Worm (Caenorhabditis elegans) whole organism, L1 larva: Measurements from ENCODE around the gene dpy-26.

ENCODE experiments used
- C16A3.4 ChIP-seq: fragments of 150-350 bp; optimal IDR thresholded peaks from 2 replicates; lab custom pipeline; 2014; ENCODE audit warnings: missing biosample characterization, missing genetic modification characterization
- C34B4.2 ChIP-seq: sonication (generic microtip); optimal IDR thresholded peaks from 2 replicates; lab custom pipeline; 2017; ENCODE audit warnings: mild to moderate bottlenecking, missing genetic modification characterization, missing compliant biosample characterization
- F16B12.6 ChIP-seq: fragments of 150-350 bp; optimal IDR thresholded peaks from 2 replicates; lab custom pipeline; 2014; ENCODE audit warnings: missing biosample characterization, missing genetic modification characterization
- Y116A8C.19 ChIP-seq: sonication (generic microtip); optimal IDR thresholded peaks from 2 replicates; lab custom pipeline; 2016; ENCODE audit warnings: missing compliant biosample characterization, missing genetic modification characterization, borderline replicate concordance
- aly-2 ChIP-seq: fragments of 150-350 bp; optimal IDR thresholded peaks from 2 replicates; lab custom pipeline; 2014; ENCODE audit warnings: missing biosample characterization, missing genetic modification characterization
- ama-1 ChIP-seq: fragments of 150-350 bp; optimal IDR thresholded peaks from 2 replicates; lab custom pipeline; 2014
- blmp-1 ChIP-seq: fragments of 150-350 bp; optimal IDR thresholded peaks from 2 replicates; lab custom pipeline; 2014; ENCODE audit warnings: missing biosample characterization, missing genetic modification characterization
- ceh-90 ChIP-seq: sonication (generic microtip); optimal IDR thresholded peaks from 2 replicates; lab custom pipeline; 2016; ENCODE audit warnings: missing genetic modification characterization, missing compliant biosample characterization
- ces-1 ChIP-seq: fragments of 150-350 bp; optimal IDR thresholded peaks from 2 replicates; lab custom pipeline; 2014; ENCODE audit warnings: missing biosample characterization, missing genetic modification reagents, missing genetic modification characterization
- dpl-1 ChIP-seq, 3 experiments: fragments of 150-350 bp in 2 of 3; sonication (generic microtip) in 1 of 3; optimal IDR thresholded peaks; 2 replicates each; lab custom pipeline; 2014 to 2017; ENCODE audit warnings: missing biosample characterization in 3 of 3, missing genetic modification characterization in 3 of 3, missing genetic modification reagents in 3 of 3
- dsc-1 ChIP-seq: sonication (generic microtip); optimal IDR thresholded peaks from 2 replicates; lab custom pipeline; 2016; ENCODE audit warnings: mild to moderate bottlenecking, missing genetic modification characterization, missing compliant biosample characterization
- efl-3 ChIP-seq: fragments of 200-800 bp; sonication (Bioruptor generic); optimal IDR thresholded peaks from 2 replicates; lab custom pipeline; 2018; ENCODE audit warnings: mild to moderate bottlenecking, missing genetic modification characterization, missing compliant biosample characterization
- egl-13 ChIP-seq: sonication (generic microtip); optimal IDR thresholded peaks from 2 replicates; lab custom pipeline; 2016; ENCODE audit warnings: missing genotype, missing genetic modification reagents, missing genetic modification characterization, missing compliant biosample characterization
- egl-27 ChIP-seq, 2 experiments: fragments of 150-350 bp in 1 of 2; sonication (generic microtip); optimal IDR thresholded peaks; 3 replicates each; lab custom pipeline; 2017 to 2018; ENCODE audit warnings: missing biosample characterization in 2 of 2, missing genetic modification characterization in 2 of 2, missing genetic modification reagents in 2 of 2
- elt-2 ChIP-seq: sonication (generic microtip); optimal IDR thresholded peaks from 2 replicates; lab custom pipeline; 2016; ENCODE audit warnings: missing genetic modification characterization, mild to moderate bottlenecking, inconsistent platforms, missing compliant biosample characterization, missing genetic modification reagents
- elt-3 ChIP-seq, 6 experiments: fragments of 150-350 bp in 1 of 6; sonication (generic microtip); optimal IDR thresholded peaks; 2 replicates each; lab custom pipeline; 2017 to 2018; ENCODE audit warnings: missing biosample characterization in 6 of 6, missing genetic modification characterization in 6 of 6, inconsistent platforms in 1 of 6
- fkh-10 ChIP-seq: sonication (generic microtip); optimal IDR thresholded peaks from 2 replicates; lab custom pipeline; 2017; ENCODE audit warnings: missing biosample characterization, missing genetic modification reagents, missing genetic modification characterization
- fkh-4 ChIP-seq: sonication (generic microtip); optimal IDR thresholded peaks from 2 replicates; lab custom pipeline; 2016; ENCODE audit warnings: missing compliant biosample characterization, missing genetic modification characterization, borderline replicate concordance
- fos-1 ChIP-seq: fragments of 150-350 bp; optimal IDR thresholded peaks from 2 replicates; lab custom pipeline; 2014; ENCODE audit warnings: missing biosample characterization, missing genetic modification characterization
- grh-1 ChIP-seq: fragments of 200-800 bp; sonication (Bioruptor generic); IDR thresholded peaks from 2 replicates; pipeline ENCODE4 v1.3.6; 2022; ENCODE audit warnings: missing genetic modification reagents, missing genetic modification characterization, missing compliant biosample characterization
- hlh-4 ChIP-seq: sonication (generic microtip); optimal IDR thresholded peaks from 2 replicates; lab custom pipeline; 2016; ENCODE audit warnings: mild to moderate bottlenecking, missing genetic modification characterization, missing compliant biosample characterization
- hpl-2 ChIP-seq: fragments of 150-350 bp; optimal IDR thresholded peaks from 2 replicates; lab custom pipeline; 2014; ENCODE audit warnings: missing biosample characterization, missing genetic modification reagents, missing genetic modification characterization
- isw-1 ChIP-seq: fragments of 200-800 bp; sonication (Bioruptor generic); IDR thresholded peaks from 2 replicates; pipeline ENCODE4 v1.3.6; 2022; ENCODE audit warnings: missing genetic modification characterization, missing compliant biosample characterization
- lin-15B ChIP-seq: fragments of 150-350 bp; sonication (generic microtip); optimal IDR thresholded peaks from 3 replicates; lab custom pipeline; 2014; ENCODE audit warnings: missing biosample characterization, missing genetic modification characterization
- lin-35 ChIP-seq, 2 experiments: fragments of 150-350 bp; optimal IDR thresholded peaks; 2 replicates each; lab custom pipeline; 2014; ENCODE audit warnings: missing biosample characterization in 2 of 2, missing genetic modification characterization in 2 of 2, missing genetic modification reagents in 2 of 2
- lir-3 ChIP-seq: sonication (generic microtip); optimal IDR thresholded peaks from 2 replicates; lab custom pipeline; 2016; ENCODE audit warnings: mild to moderate bottlenecking, missing genetic modification characterization, moderate library complexity, missing compliant biosample characterization; ENCODE audit not compliant: poor library complexity
- lsy-2 ChIP-seq, 2 experiments: fragments of 150-350 bp; optimal IDR thresholded peaks; 2 replicates each; lab custom pipeline; 2014; ENCODE audit warnings: missing biosample characterization in 2 of 2, missing genetic modification characterization in 2 of 2
- mdl-1 ChIP-seq, 2 experiments: fragments of 150-350 bp; optimal IDR thresholded peaks; 2 replicates each; lab custom pipeline; 2014 to 2017; ENCODE audit warnings: missing biosample characterization in 2 of 2, missing genetic modification characterization in 2 of 2, inconsistent platforms in 1 of 2
- mef-2 ChIP-seq: fragments of 150-350 bp; optimal IDR thresholded peaks from 2 replicates; lab custom pipeline; 2014; ENCODE audit warnings: missing biosample characterization, missing genetic modification characterization
- mep-1 ChIP-seq: fragments of 150-350 bp; optimal IDR thresholded peaks from 2 replicates; lab custom pipeline; 2014; ENCODE audit warnings: missing biosample characterization, missing genetic modification characterization
- nhr-19 ChIP-seq: fragments of 200-800 bp; sonication (Bioruptor generic); conservative IDR thresholded peaks from 2 replicates; pipeline ENCODE4 v1.3.6; 2022; ENCODE audit warnings: missing genetic modification characterization, missing compliant biosample characterization
- nhr-47 ChIP-seq: sonication (generic microtip); optimal IDR thresholded peaks from 2 replicates; lab custom pipeline; 2016; ENCODE audit warnings: mild to moderate bottlenecking, missing genetic modification characterization, moderate library complexity, missing compliant biosample characterization
- nhr-71 ChIP-seq: sonication (generic microtip); optimal IDR thresholded peaks from 2 replicates; lab custom pipeline; 2016; ENCODE audit warnings: mild to moderate bottlenecking, missing genetic modification characterization, moderate library complexity, missing compliant biosample characterization
- nhr-77 ChIP-seq: fragments of 150-350 bp; optimal IDR thresholded peaks from 2 replicates; lab custom pipeline; 2014; ENCODE audit warnings: missing biosample characterization, missing genetic modification characterization
- nhr-85 ChIP-seq: sonication (generic microtip); peaks from one replicate; lab custom pipeline; 2016; ENCODE audit warnings: missing genetic modification characterization, inconsistent platforms, missing compliant biosample characterization
- nhr-90 ChIP-seq: sonication (generic microtip); optimal IDR thresholded peaks from 2 replicates; lab custom pipeline; 2016; ENCODE audit warnings: mild to moderate bottlenecking, missing genetic modification characterization, missing compliant biosample characterization; ENCODE audit not compliant: poor library complexity
- pag-3 ChIP-seq: sonication (generic microtip); optimal IDR thresholded peaks from 2 replicates; lab custom pipeline; 2017; ENCODE audit warnings: missing genetic modification characterization, mild to moderate bottlenecking, missing compliant biosample characterization, antibody characterized with exemption, borderline replicate concordance; ENCODE audit not compliant: insufficient read depth
- pax-3 ChIP-seq: fragments of 200-800 bp; sonication (Bioruptor generic); optimal IDR thresholded peaks from 2 replicates; lab custom pipeline; 2018; ENCODE audit warnings: mild to moderate bottlenecking, missing genetic modification characterization, moderate library complexity, missing compliant biosample characterization
- pqm-1 ChIP-seq: sonication (generic microtip); optimal IDR thresholded peaks from 3 replicates; lab custom pipeline; 2017; ENCODE audit warnings: missing biosample characterization, missing genetic modification characterization
- rnt-1 ChIP-seq: sonication (generic microtip); optimal IDR thresholded peaks from 2 replicates; lab custom pipeline; 2016; ENCODE audit warnings: mild to moderate bottlenecking, missing genetic modification characterization, moderate library complexity, missing compliant biosample characterization
- snpc-4 ChIP-seq: fragments of 150-350 bp; optimal IDR thresholded peaks from 2 replicates; lab custom pipeline; 2014; ENCODE audit warnings: missing biosample characterization, missing genetic modification characterization
- sox-4 ChIP-seq: sonication (generic microtip); optimal IDR thresholded peaks from 2 replicates; lab custom pipeline; 2016; ENCODE audit warnings: missing genetic modification characterization, missing compliant biosample characterization
- sptf-1 ChIP-seq: fragments of 150-350 bp; optimal IDR thresholded peaks from 2 replicates; lab custom pipeline; 2014; ENCODE audit warnings: missing biosample characterization, missing genetic modification characterization
- swsn-7 ChIP-seq: sonication (generic microtip); optimal IDR thresholded peaks from 2 replicates; lab custom pipeline; 2016; ENCODE audit warnings: missing genetic modification characterization, missing compliant biosample characterization
- tbx-2 ChIP-seq: sonication (generic microtip); optimal IDR thresholded peaks from 2 replicates; lab custom pipeline; 2016; ENCODE audit warnings: missing genetic modification characterization, missing compliant biosample characterization
- tlp-1 ChIP-seq: fragments of 150-350 bp; optimal IDR thresholded peaks from 2 replicates; lab custom pipeline; 2014; ENCODE audit warnings: missing biosample characterization, missing genetic modification characterization
- unc-62 ChIP-seq: fragments of 150-350 bp; optimal IDR thresholded peaks from 2 replicates; lab custom pipeline; 2014; ENCODE audit warnings: missing biosample characterization, missing genetic modification reagents, missing genetic modification characterization
- unc-86 ChIP-seq: sonication (generic microtip); optimal IDR thresholded peaks from 2 replicates; lab custom pipeline; 2016; ENCODE audit warnings: missing genetic modification characterization, missing compliant biosample characterization
- unc-98 ChIP-seq: fragments of 200-800 bp; sonication (Bioruptor generic); IDR thresholded peaks from 2 replicates; pipeline ENCODE4 v1.3.6; 2022; ENCODE audit warnings: missing genetic modification characterization, missing compliant biosample characterization
- vab-15 ChIP-seq: sonication (generic microtip); optimal IDR thresholded peaks from 2 replicates; lab custom pipeline; 2017; ENCODE audit warnings: missing genotype, mild to moderate bottlenecking, missing genetic modification characterization, missing compliant biosample characterization
- xbp-1 ChIP-seq: sonication (generic microtip); optimal IDR thresholded peaks from 2 replicates; lab custom pipeline; 2016; ENCODE audit warnings: missing genetic modification characterization, missing compliant biosample characterization
- ztf-11 ChIP-seq, 2 experiments: sonication (generic microtip); optimal IDR thresholded peaks; 2 replicates each; lab custom pipeline; 2016 to 2017; ENCODE audit warnings: missing genetic modification characterization in 2 of 2, missing biosample characterization in 1 of 2, missing compliant biosample characterization in 1 of 2

Gene dpy-26

ce11 chrIV:12417536-12418195 lies 33.5 kb downstream of the dpy-26 start, which contains the start of gene F08G5.3:
F08G5.3 (minus strand) TSS chrIV:12417586.
- TF ChIP-seq hlh-4 (tag; lab: Kevin White, UChicago) (no peak), egl-27 (tag; optimal IDR thresholded peaks at IDR 0.05; lab: Kevin White, UChicago) (no peak), rnt-1 (tag; lab: Kevin White, UChicago) (peak; percentile 4), isw-1 (GFP tag; lab: Robert Waterston, UW) (no peak), pqm-1 (tag; lab: Kevin White, UChicago) (no peak), nhr-47 (tag; lab: Kevin White, UChicago) (peak; percentile 49), ama-1 (lab: Kevin White, UChicago) (no peak), swsn-7 (tag; lab: Kevin White, UChicago) (peak; percentile 34), efl-3 (GFP tag; lab: Kevin White, UChicago) (no peak), fkh-10 (GFP tag; lab: Kevin White, UChicago) (no peak), unc-62 (GFP tag; lab: Kevin White, UChicago) (no peak), elt-3 (tag; optimal IDR thresholded peaks at IDR 0.05; lab: Kevin White, UChicago) (peak in 1 of 6 experiments; percentile 43), C16A3.4 (peak; percentile 41), vab-15 (tag; lab: Kevin White, UChicago) (no peak), nhr-77 (tag; lab: Kevin White, UChicago) (peak; percentile 28), aly-2 (tag; lab: Kevin White, UChicago) (no peak), tlp-1 (tag; lab: Kevin White, UChicago) (no peak), fos-1 (tag; lab: Kevin White, UChicago) (no peak), grh-1 (GFP tag; lab: Robert Waterston, UW) (no peak), hpl-2 (GFP tag; lab: Kevin White, UChicago) (no peak), unc-98 (GFP tag; lab: Robert Waterston, UW) (0 out of 2 replicates have a peak, but pooled peaks have one; percentile 7), tbx-2 (peak; percentile 29), sox-4 (no peak), sptf-1 (tag; lab: Kevin White, UChicago) (no peak), lin-15B (no peak), mep-1 (peak; percentile 21), lir-3 (tag; lab: Kevin White, UChicago) (peak; percentile 27), unc-86 (tag; lab: Kevin White, UChicago) (no peak), fkh-4 (tag; lab: Kevin White, UChicago) (no peak), nhr-71 (peak; percentile 65), dpl-1 (GFP tag; optimal IDR thresholded peaks at IDR 0.05; lab: Kevin White, UChicago) (peak in 2 of 3 experiments; percentile 16 to 27), C34B4.2 (no peak), ces-1 (GFP tag; lab: Kevin White, UChicago) (no peak), blmp-1 (no peak), dsc-1 (tag; lab: Kevin White, UChicago) (peak; percentile 56), nhr-85 (tag; lab: Kevin White, UChicago) (peak; percentile 72), nhr-90 (tag; lab: Kevin White, UChicago) (peak; percentile 57), ztf-11 (tag; optimal IDR thresholded peaks at IDR 0.05; lab: Kevin White, UChicago) (no peak), pag-3 (tag; lab: Kevin White, UChicago) (no peak), pax-3 (tag; lab: Kevin White, UChicago) (no peak), egl-13 (tag; lab: Kevin White, UChicago) (no peak), ceh-90 (tag; lab: Kevin White, UChicago) (no peak), xbp-1 (tag; lab: Kevin White, UChicago) (peak; percentile 24), mef-2 (tag; lab: Kevin White, UChicago) (peak; percentile 4), mdl-1 (tag; optimal IDR thresholded peaks at IDR 0.05; lab: Kevin White, UChicago) (peak in 1 of 2 experiments; percentile 40), lsy-2 (tag; optimal IDR thresholded peaks at IDR 0.05; lab: Kevin White, UChicago) (peak; percentile 30 to 62), snpc-4 (tag; lab: Kevin White, UChicago) (no peak), lin-35 (GFP tag; optimal IDR thresholded peaks at IDR 0.05; lab: Kevin White, UChicago) (peak; percentile 25 to 69), nhr-19 (peak; percentile 22; the same call in 1 of the 2 replicates), F16B12.6 (tag; lab: Kevin White, UChicago) (no peak), elt-2 (tag; lab: Kevin White, UChicago) (peak; percentile 30), Y116A8C.19 (no peak)
